Worm (Caenorhabditis elegans) whole organism, late embryonic: Measurements from ENCODE around the gene F38B6.2.

ENCODE experiments used
- C08G9.2 ChIP-seq: sonication (generic microtip); optimal IDR thresholded peaks from 2 replicates; lab custom pipeline; 2016; ENCODE audit warnings: mild to moderate bottlenecking, missing genetic modification characterization, moderate library complexity, missing compliant biosample characterization
- C38D4.7 ChIP-seq: fragments of 200-800 bp; sonication (Bioruptor generic); optimal IDR thresholded peaks from 2 replicates; lab custom pipeline; 2018; ENCODE audit warnings: mild to moderate bottlenecking, missing genetic modification characterization, moderate library complexity, missing compliant biosample characterization
- F13H6.1 ChIP-seq: sonication (generic microtip); optimal IDR thresholded peaks from 2 replicates; lab custom pipeline; 2016; ENCODE audit warnings: missing genetic modification characterization, missing compliant biosample characterization
- T23F11.4 ChIP-seq: fragments of 200-800 bp; sonication (Bioruptor generic); optimal IDR thresholded peaks from 2 replicates; lab custom pipeline; 2018; ENCODE audit warnings: mild to moderate bottlenecking, missing genetic modification characterization, missing compliant biosample characterization
- Y22D7AL.16 ChIP-seq: sonication (generic microtip); optimal IDR thresholded peaks from 2 replicates; lab custom pipeline; 2016; ENCODE audit warnings: missing genetic modification characterization, missing compliant biosample characterization
- ceh-14 ChIP-seq: sonication (generic microtip); optimal IDR thresholded peaks from 2 replicates; lab custom pipeline; 2016; ENCODE audit warnings: missing genotype, missing genetic modification characterization, missing compliant biosample characterization
- ceh-18 ChIP-seq: sonication (generic microtip); optimal IDR thresholded peaks from 2 replicates; lab custom pipeline; 2016; ENCODE audit warnings: missing genetic modification characterization, missing compliant biosample characterization
- ceh-19 ChIP-seq: fragments of 200-800 bp; sonication (Bioruptor generic); optimal IDR thresholded peaks from 2 replicates; lab custom pipeline; 2018; ENCODE audit warnings: mild to moderate bottlenecking, missing genetic modification characterization, missing compliant biosample characterization
- ceh-2 ChIP-seq: sonication (generic microtip); optimal IDR thresholded peaks from 2 replicates; lab custom pipeline; 2016; ENCODE audit warnings: missing genotype, missing genetic modification characterization, missing compliant biosample characterization
- ceh-31 ChIP-seq: sonication (generic microtip); optimal IDR thresholded peaks from 2 replicates; lab custom pipeline; 2016; ENCODE audit warnings: missing genetic modification characterization, missing compliant biosample characterization
- ceh-45 ChIP-seq: fragments of 200-800 bp; sonication (Bioruptor generic); IDR thresholded peaks from 2 replicates; pipeline ENCODE4 v1.3.6; 2022; ENCODE audit warnings: missing genetic modification reagents, missing genetic modification characterization, missing compliant biosample characterization
- ceh-9 ChIP-seq: sonication (generic microtip); optimal IDR thresholded peaks from 2 replicates; lab custom pipeline; 2016; ENCODE audit warnings: mild to moderate bottlenecking, missing genetic modification characterization, inconsistent platforms, missing compliant biosample characterization
- dmd-4 ChIP-seq: sonication (generic microtip); optimal IDR thresholded peaks from 2 replicates; lab custom pipeline; 2016; ENCODE audit warnings: borderline replicate concordance, missing genetic modification characterization, missing compliant biosample characterization
- fax-1 ChIP-seq: sonication (generic microtip); optimal IDR thresholded peaks from 2 replicates; lab custom pipeline; 2016; ENCODE audit warnings: missing genotype, missing genetic modification characterization, missing compliant biosample characterization
- fkh-10 ChIP-seq: fragments of 150-350 bp; optimal IDR thresholded peaks from 2 replicates; lab custom pipeline; 2014; ENCODE audit warnings: missing biosample characterization, missing genetic modification reagents, missing genetic modification characterization
- hlh-30 ChIP-seq: sonication (generic microtip); optimal IDR thresholded peaks from 2 replicates; lab custom pipeline; 2017; ENCODE audit warnings: antibody characterized with exemption, missing genetic modification characterization, missing compliant biosample characterization; ENCODE audit not compliant: insufficient read depth
- hlh-6 ChIP-seq: sonication (generic microtip); optimal IDR thresholded peaks from 2 replicates; lab custom pipeline; 2016; ENCODE audit warnings: missing genotype, missing genetic modification characterization, missing compliant biosample characterization
- lim-6 ChIP-seq: sonication (generic microtip); optimal IDR thresholded peaks from 2 replicates; lab custom pipeline; 2016; ENCODE audit warnings: missing genetic modification characterization, missing compliant biosample characterization
- mec-3 ChIP-seq: sonication (generic microtip); optimal IDR thresholded peaks from 2 replicates; lab custom pipeline; 2016; ENCODE audit warnings: borderline replicate concordance, missing genetic modification characterization, missing compliant biosample characterization
- nhr-11 ChIP-seq: fragments of 150-350 bp; optimal IDR thresholded peaks from 2 replicates; lab custom pipeline; 2014; ENCODE audit warnings: missing biosample characterization, missing genetic modification characterization
- npax-4 ChIP-seq: sonication (generic microtip); optimal IDR thresholded peaks from 2 replicates; lab custom pipeline; 2016; ENCODE audit warnings: missing genetic modification characterization, missing compliant biosample characterization
- pax-1 ChIP-seq: fragments of 150-350 bp; optimal IDR thresholded peaks from 2 replicates; lab custom pipeline; 2014; ENCODE audit warnings: missing biosample characterization, missing genetic modification characterization
- ref-2 ChIP-seq: sonication (generic microtip); optimal IDR thresholded peaks from 2 replicates; lab custom pipeline; 2016; ENCODE audit warnings: missing genetic modification characterization, missing compliant biosample characterization
- tbx-2 ChIP-seq: sonication (generic microtip); optimal IDR thresholded peaks from 2 replicates; lab custom pipeline; 2016; ENCODE audit warnings: missing genetic modification characterization, missing compliant biosample characterization
- ttx-3 ChIP-seq: sonication (generic microtip); optimal IDR thresholded peaks from 2 replicates; lab custom pipeline; 2016; ENCODE audit warnings: missing genetic modification reagents, missing genetic modification characterization, missing compliant biosample characterization
- unc-42 ChIP-seq: sonication (generic microtip); optimal IDR thresholded peaks from 2 replicates; lab custom pipeline; 2016; ENCODE audit warnings: missing genotype, missing genetic modification characterization, missing compliant biosample characterization
- unc-55 ChIP-seq: sonication (generic microtip); optimal IDR thresholded peaks from 2 replicates; lab custom pipeline; 2017; ENCODE audit warnings: missing biosample characterization, missing genetic modification reagents, missing genetic modification characterization
- zip-5 ChIP-seq: sonication (generic microtip); optimal IDR thresholded peaks from 2 replicates; lab custom pipeline; 2016; ENCODE audit warnings: missing genetic modification characterization, missing compliant biosample characterization
- ztf-16 ChIP-seq: sonication (generic microtip); optimal IDR thresholded peaks from 2 replicates; lab custom pipeline; 2017; ENCODE audit warnings: missing genetic modification characterization, missing compliant biosample characterization

The F38B6.2 gene

ce11 chrX:6738535-6738934, 40.2 kb downstream of the F38B6.2 start:
- TF ChIP-seq ceh-19 (GFP tag; lab: Kevin White, UChicago), result no peak
- TF ChIP-seq dmd-4 (tag; lab: Kevin White, UChicago), result no peak
- TF ChIP-seq tbx-2 (tag; lab: Kevin White, UChicago), result no peak
- no peak for TF ChIP-seq ceh-9 (tag; lab: Kevin White, UChicago)

ce11 chrX:6739034-6740008, 41.0 kb downstream of the F38B6.2 start:
- TF ChIP-seq unc-42, result peak; percentile 74
- no peak for TF ChIP-seq ceh-45
- peak; percentile 6 for TF ChIP-seq hlh-30 (tag; lab: Kevin White, UChicago)

- no peak for TF ChIP-seq lim-6 (tag; lab: Kevin White, UChicago)
- TF ChIP-seq unc-42, result peak; percentile 39
- no peak for TF ChIP-seq nhr-11 (tag; lab: Kevin White, UChicago)
- TF ChIP-seq ceh-31 (tag; lab: Kevin White, UChicago), result peak; percentile 6
- TF ChIP-seq dmd-4 (tag; lab: Kevin White, UChicago), result no peak
- TF ChIP-seq pax-1 (tag; lab: Kevin White, UChicago), result no peak
- no peak for TF ChIP-seq hlh-6
- TF ChIP-seq ztf-16, result no peak
- TF ChIP-seq Y22D7AL.16, result no peak
- TF ChIP-seq ref-2 (tag; lab: Kevin White, UChicago), result peak; percentile 3
- no peak for TF ChIP-seq ceh-18 (tag; lab: Kevin White, UChicago)
Measured at ce11 chrX:6740282-6740982, 42.1 kb downstream of the F38B6.2 start.

ce11 chrX:6740983-6741365, 42.6 kb downstream of the F38B6.2 start:
- no peak for TF ChIP-seq mec-3 (tag; lab: Kevin White, UChicago)
- no peak for TF ChIP-seq ceh-2 (tag; lab: Kevin White, UChicago)
- no peak for TF ChIP-seq F13H6.1 (tag; lab: Kevin White, UChicago)
- TF ChIP-seq fax-1, result no peak
- TF ChIP-seq fkh-10 (GFP tag; lab: Kevin White, UChicago), result no peak
- peak; percentile 74 for TF ChIP-seq hlh-30 (tag; lab: Kevin White, UChicago)
- no peak for TF ChIP-seq ceh-14 (tag; lab: Kevin White, UChicago)
- TF ChIP-seq ttx-3 (tag; lab: Kevin White, UChicago), result no peak
- TF ChIP-seq zip-5 (tag; lab: Kevin White, UChicago), result no peak
- TF ChIP-seq T23F11.4 (GFP tag; lab: Kevin White, UChicago), result no peak
- TF ChIP-seq C08G9.2 (tag; lab: Kevin White, UChicago), result no peak
- peak; percentile 12 for TF ChIP-seq ceh-18 (tag; lab: Kevin White, UChicago)
- no peak for TF ChIP-seq npax-4 (tag; lab: Kevin White, UChicago)
- no peak for TF ChIP-seq C38D4.7 (GFP tag; lab: Kevin White, UChicago)

ce11 chrX:6741532-6741931, 43.2 kb downstream of the F38B6.2 start:
- TF ChIP-seq unc-55 (GFP tag; lab: Kevin White, UChicago), result peak; percentile 72
- TF ChIP-seq hlh-30 (tag; lab: Kevin White, UChicago), result peak; percentile 65
- TF ChIP-seq ttx-3 (tag; lab: Kevin White, UChicago), result no peak
